Worm (Caenorhabditis elegans) whole organism, late embryonic: ENCODE results near the gene T01G5.6.

Experiments
- C08G9.2 ChIP-seq: sonication (generic microtip); optimal IDR thresholded peaks from 2 replicates; lab custom pipeline; 2016; ENCODE audit warnings: mild to moderate bottlenecking, missing genetic modification characterization, moderate library complexity, missing compliant biosample characterization
- C38D4.7 ChIP-seq: fragments of 200-800 bp; sonication (Bioruptor generic); optimal IDR thresholded peaks from 2 replicates; lab custom pipeline; 2018; ENCODE audit warnings: mild to moderate bottlenecking, missing genetic modification characterization, moderate library complexity, missing compliant biosample characterization
- F13H6.1 ChIP-seq: sonication (generic microtip); optimal IDR thresholded peaks from 2 replicates; lab custom pipeline; 2016; ENCODE audit warnings: missing genetic modification characterization, missing compliant biosample characterization
- K02D7.2 ChIP-seq: sonication (generic microtip); optimal IDR thresholded peaks from 2 replicates; lab custom pipeline; 2017; ENCODE audit warnings: mild to moderate bottlenecking, missing genetic modification characterization, missing compliant biosample characterization
- K09A11.1 ChIP-seq: sonication (generic microtip); optimal IDR thresholded peaks from 2 replicates; lab custom pipeline; 2017; ENCODE audit warnings: antibody characterized with exemption, mild to moderate bottlenecking, missing genetic modification characterization, missing compliant biosample characterization; ENCODE audit not compliant: insufficient read depth
- T23F11.4 ChIP-seq: fragments of 200-800 bp; sonication (Bioruptor generic); optimal IDR thresholded peaks from 2 replicates; lab custom pipeline; 2018; ENCODE audit warnings: mild to moderate bottlenecking, missing genetic modification characterization, missing compliant biosample characterization
- ahr-1 ChIP-seq: sonication (generic microtip); optimal IDR thresholded peaks from 2 replicates; lab custom pipeline; 2016; ENCODE audit warnings: missing genetic modification characterization, missing compliant biosample characterization
- ceh-18 ChIP-seq: sonication (generic microtip); optimal IDR thresholded peaks from 2 replicates; lab custom pipeline; 2016; ENCODE audit warnings: missing genetic modification characterization, missing compliant biosample characterization
- ceh-19 ChIP-seq: fragments of 200-800 bp; sonication (Bioruptor generic); optimal IDR thresholded peaks from 2 replicates; lab custom pipeline; 2018; ENCODE audit warnings: mild to moderate bottlenecking, missing genetic modification characterization, missing compliant biosample characterization
- ceh-22 ChIP-seq: sonication (generic microtip); optimal IDR thresholded peaks from 2 replicates; lab custom pipeline; 2017; ENCODE audit warnings: missing biosample characterization, missing genetic modification characterization
- ceh-24 ChIP-seq: sonication (generic microtip); optimal IDR thresholded peaks from 2 replicates; lab custom pipeline; 2016; ENCODE audit warnings: mild to moderate bottlenecking, missing genetic modification characterization, missing compliant biosample characterization
- ceh-30 ChIP-seq: fragments of 150-350 bp; optimal IDR thresholded peaks from 2 replicates; lab custom pipeline; 2014; ENCODE audit warnings: missing biosample characterization, missing genetic modification characterization
- ceh-31 ChIP-seq: sonication (generic microtip); optimal IDR thresholded peaks from 2 replicates; lab custom pipeline; 2016; ENCODE audit warnings: missing genetic modification characterization, missing compliant biosample characterization
- ceh-34 ChIP-seq: sonication (generic microtip); optimal IDR thresholded peaks from 2 replicates; lab custom pipeline; 2016; ENCODE audit warnings: mild to moderate bottlenecking, missing genetic modification characterization, missing compliant biosample characterization
- ceh-45 ChIP-seq: fragments of 200-800 bp; sonication (Bioruptor generic); IDR thresholded peaks from 2 replicates; pipeline ENCODE4 v1.3.6; 2022; ENCODE audit warnings: missing genetic modification reagents, missing genetic modification characterization, missing compliant biosample characterization
- ceh-48 ChIP-seq: sonication (generic microtip); optimal IDR thresholded peaks from 2 replicates; lab custom pipeline; 2016; ENCODE audit warnings: missing genetic modification characterization, inconsistent platforms, missing compliant biosample characterization
- che-1 ChIP-seq: sonication (generic microtip); optimal IDR thresholded peaks from 2 replicates; lab custom pipeline; 2016; ENCODE audit warnings: mild to moderate bottlenecking, missing genetic modification characterization, missing compliant biosample characterization
- dmd-4 ChIP-seq: sonication (generic microtip); optimal IDR thresholded peaks from 2 replicates; lab custom pipeline; 2016; ENCODE audit warnings: borderline replicate concordance, missing genetic modification characterization, missing compliant biosample characterization
- dve-1 ChIP-seq: sonication (generic microtip); optimal IDR thresholded peaks from 2 replicates; lab custom pipeline; 2017; ENCODE audit warnings: antibody characterized with exemption, mild to moderate bottlenecking, missing genetic modification characterization, missing compliant biosample characterization
- elt-4 ChIP-seq: sonication (generic microtip); optimal IDR thresholded peaks from 2 replicates; lab custom pipeline; 2016; ENCODE audit warnings: missing genetic modification characterization, missing compliant biosample characterization
- eyg-1 ChIP-seq: sonication (generic microtip); optimal IDR thresholded peaks from 2 replicates; lab custom pipeline; 2016; ENCODE audit warnings: missing genotype, missing genetic modification characterization, missing compliant biosample characterization
- fax-1 ChIP-seq: sonication (generic microtip); optimal IDR thresholded peaks from 2 replicates; lab custom pipeline; 2016; ENCODE audit warnings: missing genotype, missing genetic modification characterization, missing compliant biosample characterization
- fkh-10 ChIP-seq: fragments of 150-350 bp; optimal IDR thresholded peaks from 2 replicates; lab custom pipeline; 2014; ENCODE audit warnings: missing biosample characterization, missing genetic modification reagents, missing genetic modification characterization
- fkh-6 ChIP-seq: sonication (generic microtip); optimal IDR thresholded peaks from 2 replicates; lab custom pipeline; 2016; ENCODE audit warnings: missing genetic modification characterization, missing compliant biosample characterization
- hlh-15 ChIP-seq: sonication (generic microtip); optimal IDR thresholded peaks from 2 replicates; lab custom pipeline; 2016; ENCODE audit warnings: missing genetic modification characterization, missing compliant biosample characterization
- hlh-30 ChIP-seq: sonication (generic microtip); optimal IDR thresholded peaks from 2 replicates; lab custom pipeline; 2017; ENCODE audit warnings: antibody characterized with exemption, missing genetic modification characterization, missing compliant biosample characterization; ENCODE audit not compliant: insufficient read depth
- hlh-6 ChIP-seq: sonication (generic microtip); optimal IDR thresholded peaks from 2 replicates; lab custom pipeline; 2016; ENCODE audit warnings: missing genotype, missing genetic modification characterization, missing compliant biosample characterization
- hlh-8 ChIP-seq: sonication (generic microtip); optimal IDR thresholded peaks from 2 replicates; lab custom pipeline; 2016; ENCODE audit warnings: missing genotype, missing genetic modification characterization, missing compliant biosample characterization
- lin-11 ChIP-seq: fragments of 200-800 bp; sonication (Bioruptor generic); optimal IDR thresholded peaks from 2 replicates; lab custom pipeline; 2018; ENCODE audit warnings: mild to moderate bottlenecking, missing genetic modification characterization, missing compliant biosample characterization
- madf-2 ChIP-seq: sonication (generic microtip); optimal IDR thresholded peaks from 2 replicates; lab custom pipeline; 2017; ENCODE audit warnings: missing genetic modification characterization, missing compliant biosample characterization
- mec-3 ChIP-seq: sonication (generic microtip); optimal IDR thresholded peaks from 2 replicates; lab custom pipeline; 2016; ENCODE audit warnings: borderline replicate concordance, missing genetic modification characterization, missing compliant biosample characterization
- nfya-1 ChIP-seq: sonication (generic microtip); optimal IDR thresholded peaks from 2 replicates; lab custom pipeline; 2017; ENCODE audit warnings: missing genetic modification characterization, mild to moderate bottlenecking, missing compliant biosample characterization, antibody characterized with exemption, moderate library complexity
- nhr-232 ChIP-seq: sonication (generic microtip); optimal IDR thresholded peaks from 2 replicates; lab custom pipeline; 2016; ENCODE audit warnings: missing genetic modification characterization, missing compliant biosample characterization
- npax-4 ChIP-seq: sonication (generic microtip); optimal IDR thresholded peaks from 2 replicates; lab custom pipeline; 2016; ENCODE audit warnings: missing genetic modification characterization, missing compliant biosample characterization
- odd-2 ChIP-seq: sonication (generic microtip); optimal IDR thresholded peaks from 2 replicates; lab custom pipeline; 2017; ENCODE audit warnings: antibody characterized with exemption, mild to moderate bottlenecking, missing genetic modification characterization, missing compliant biosample characterization
- pax-1 ChIP-seq: fragments of 150-350 bp; optimal IDR thresholded peaks from 2 replicates; lab custom pipeline; 2014; ENCODE audit warnings: missing biosample characterization, missing genetic modification characterization
- pha-2 ChIP-seq: sonication (generic microtip); optimal IDR thresholded peaks from 2 replicates; lab custom pipeline; 2017; ENCODE audit warnings: mild to moderate bottlenecking, missing genetic modification characterization, missing compliant biosample characterization
- pqm-1 ChIP-seq: sonication (generic microtip); optimal IDR thresholded peaks from 2 replicates; lab custom pipeline; 2016; ENCODE audit warnings: missing genetic modification characterization, missing compliant biosample characterization
- pros-1 ChIP-seq: fragments of 150-350 bp; optimal IDR thresholded peaks from 2 replicates; lab custom pipeline; 2014; ENCODE audit warnings: missing biosample characterization, missing genetic modification reagents, missing genetic modification characterization
- sdc-2 ChIP-seq: sonication (generic microtip); optimal IDR thresholded peaks from 2 replicates; lab custom pipeline; 2016; ENCODE audit warnings: missing genotype, missing genetic modification characterization, missing compliant biosample characterization
- tbx-2 ChIP-seq: sonication (generic microtip); optimal IDR thresholded peaks from 2 replicates; lab custom pipeline; 2016; ENCODE audit warnings: missing genetic modification characterization, missing compliant biosample characterization
- unc-3 ChIP-seq, 2 experiments: fragments of 200-800 bp in 1 of 2; sonication (Bioruptor generic) in 1 of 2; sonication (generic microtip) in 1 of 2; conservative IDR thresholded peaks in 1 of 2; optimal IDR thresholded peaks in 1 of 2; 2 replicates each; pipeline versions ENCODE4 v1.3.6 to Lab custom; 2016 to 2022; ENCODE audit warnings: missing compliant biosample characterization in 2 of 2, missing genetic modification characterization in 2 of 2, missing genetic modification reagents in 1 of 2
- unc-42 ChIP-seq: sonication (generic microtip); optimal IDR thresholded peaks from 2 replicates; lab custom pipeline; 2016; ENCODE audit warnings: missing genotype, missing genetic modification characterization, missing compliant biosample characterization
- unc-86 ChIP-seq: sonication (generic microtip); optimal IDR thresholded peaks from 2 replicates; lab custom pipeline; 2016; ENCODE audit warnings: missing genetic modification characterization, missing compliant biosample characterization

T01G5.6 gene

DNA sequence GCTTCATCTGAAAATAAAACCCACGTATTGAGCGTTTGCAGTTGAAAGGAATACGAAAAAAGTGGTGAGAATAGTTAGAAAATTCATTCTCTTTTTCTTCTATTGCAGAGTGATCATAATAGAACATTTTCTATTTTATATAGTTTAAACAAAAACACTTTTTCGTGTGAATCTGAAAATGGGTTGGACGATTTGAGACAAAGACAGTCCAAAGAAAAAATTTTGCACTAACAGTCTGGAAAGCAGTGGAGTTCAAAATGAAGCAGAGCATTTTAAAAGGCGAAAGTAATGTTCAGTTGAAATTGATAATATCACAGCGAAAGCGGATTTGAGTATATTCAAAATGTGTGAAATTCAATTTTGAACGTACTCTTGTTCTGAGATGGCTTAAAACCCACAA, 25.3 kb downstream of the T01G5.6 start, which contains the start of gene C01G10.18:
Gene C01G10.18 (minus strand): TSS at position 101 of the 400 bp plus-strand sequence.
- TF ChIP-seq F13H6.1 (tag; lab: Kevin White, UChicago), result no peak
- no peak for TF ChIP-seq tbx-2 (tag; lab: Kevin White, UChicago)
- TF ChIP-seq eyg-1 (tag; lab: Kevin White, UChicago), result no peak
- TF ChIP-seq fax-1 (tag; lab: Kevin White, UChicago), result no peak
- TF ChIP-seq mec-3 (tag; lab: Kevin White, UChicago), result no peak
- no peak for TF ChIP-seq hlh-8 (tag; lab: Kevin White, UChicago)
- no peak for TF ChIP-seq pha-2 (tag; lab: Kevin White, UChicago)
- TF ChIP-seq nhr-232 (tag; lab: Kevin White, UChicago), result no peak
- no peak for TF ChIP-seq ahr-1 (tag; lab: Kevin White, UChicago)
- TF ChIP-seq dmd-4 (tag; lab: Kevin White, UChicago), result no peak
- TF ChIP-seq ceh-22 (tag; lab: Kevin White, UChicago), result no peak
- no peak for TF ChIP-seq hlh-15 (tag; lab: Kevin White, UChicago)
- no peak for TF ChIP-seq ceh-18 (tag; lab: Kevin White, UChicago)
- no peak for TF ChIP-seq lin-11 (tag; lab: Kevin White, UChicago)
- TF ChIP-seq, all 69 proteins: peak for 0

ce11 chrV:15087207-15087706, 26.6 kb downstream of the T01G5.6 start, which contains the start of the genes C01G10.15 and C01G10.6:
Gene C01G10.15 (minus strand): TSS chrV:15087307.
Gene C01G10.6 (plus strand): TSS chrV:15087656.
- no peak for TF ChIP-seq ceh-45 (GFP tag; lab: Robert Waterston, UW)
- no peak for TF ChIP-seq elt-4 (tag; lab: Kevin White, UChicago)
- no peak for TF ChIP-seq C38D4.7 (GFP tag; lab: Kevin White, UChicago)
- TF ChIP-seq fkh-10, result no peak
- no peak for TF ChIP-seq hlh-15 (tag; lab: Kevin White, UChicago)
- TF ChIP-seq T23F11.4 (GFP tag; lab: Kevin White, UChicago), result no peak
- TF ChIP-seq ceh-34 (tag; lab: Kevin White, UChicago), result no peak
- TF ChIP-seq unc-42 (tag; lab: Kevin White, UChicago), result no peak
- no peak for TF ChIP-seq sdc-2

DNA sequence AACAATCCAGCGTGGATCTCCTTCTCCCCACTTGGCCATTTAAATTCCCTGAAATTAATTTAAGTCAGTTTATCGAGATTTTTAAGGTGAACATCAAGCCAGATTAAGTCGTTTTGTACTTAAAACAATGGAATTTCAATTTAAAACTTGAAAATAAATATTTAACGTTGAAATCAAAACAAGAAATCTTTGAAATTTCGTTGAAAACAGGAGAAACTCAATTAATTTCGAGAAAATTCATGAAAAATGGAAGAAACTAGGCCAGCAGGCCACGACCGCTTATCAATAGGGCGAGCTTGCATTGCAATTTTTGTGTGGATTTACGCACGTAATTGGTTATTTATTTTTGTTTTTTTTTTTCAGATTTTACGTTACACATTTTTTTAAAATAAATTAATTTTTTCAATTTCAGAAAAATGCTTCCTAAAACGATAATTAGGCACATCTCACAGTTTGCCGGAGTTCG, 28.5 kb downstream of the T01G5.6 start, which contains the start of the genes ahsa-1 and C01G10.7:
Gene ahsa-1 (minus strand): TSS at position 51 of the 466 bp plus-strand sequence.
Gene C01G10.7 (plus strand): TSS at position 413 of the 466 bp plus-strand sequence.
- TF ChIP-seq npax-4 (tag; lab: Kevin White, UChicago), result no peak
- TF ChIP-seq C08G9.2 (tag; lab: Kevin White, UChicago), result peak; percentile 94
- TF ChIP-seq ceh-31 (tag; lab: Kevin White, UChicago), result peak; percentile 98
- no peak for TF ChIP-seq pros-1
- peak; percentile 66 for TF ChIP-seq eyg-1 (tag; lab: Kevin White, UChicago)
- TF ChIP-seq sdc-2, result peak; percentile 51
- no peak for TF ChIP-seq K02D7.2 (tag; lab: Kevin White, UChicago)
- no peak for TF ChIP-seq C38D4.7 (GFP tag; lab: Kevin White, UChicago)
- no peak for TF ChIP-seq fkh-10
- TF ChIP-seq pax-1 (tag; lab: Kevin White, UChicago), result peak; percentile 40
- TF ChIP-seq ceh-30 (tag; lab: Kevin White, UChicago), result peak; percentile 67
- TF ChIP-seq nfya-1 (tag; lab: Kevin White, UChicago), result peak; percentile 83
- TF ChIP-seq ahr-1 (tag; lab: Kevin White, UChicago), result peak; percentile 48
- TF ChIP-seq ceh-19, result peak; percentile 21
- TF ChIP-seq madf-2 (tag; lab: Kevin White, UChicago), result peak; percentile 35
- TF ChIP-seq odd-2 (tag; lab: Kevin White, UChicago), result no peak
- peak; percentile 18 for TF ChIP-seq dve-1 (tag; lab: Kevin White, UChicago)
- peak; percentile 29 for TF ChIP-seq ceh-48 (tag; lab: Kevin White, UChicago)
- TF ChIP-seq fax-1 (tag; lab: Kevin White, UChicago), result peak; percentile 67
- TF ChIP-seq hlh-8 (tag; lab: Kevin White, UChicago), result peak; percentile 86
- TF ChIP-seq ceh-24 (tag; lab: Kevin White, UChicago), result no peak
- TF ChIP-seq unc-86 (tag; lab: Kevin White, UChicago), result peak; percentile 72
- TF ChIP-seq hlh-6 (tag; lab: Kevin White, UChicago), result peak; percentile 15
- peak; percentile 98 for TF ChIP-seq unc-42 (tag; lab: Kevin White, UChicago)
- TF ChIP-seq K09A11.1 (tag; lab: Kevin White, UChicago), result no peak
- no peak for TF ChIP-seq hlh-30 (tag; lab: Kevin White, UChicago)
- TF ChIP-seq lin-11 (tag; lab: Kevin White, UChicago), result no peak
- TF ChIP-seq ceh-22 (tag; lab: Kevin White, UChicago), result no peak
- TF ChIP-seq unc-3 (GFP tag; conservative IDR thresholded peaks at IDR 0.05; lab: Robert Waterston, UW), result peak; percentile 40; the same call in 1 of the 2 replicates
- peak; percentile 0 for TF ChIP-seq unc-3 (tag; optimal IDR thresholded peaks at IDR 0.05; lab: Kevin White, UChicago)
- TF ChIP-seq dmd-4 (tag; lab: Kevin White, UChicago), result no peak
- TF ChIP-seq pqm-1 (tag; lab: Kevin White, UChicago), result peak; percentile 93
- TF ChIP-seq che-1 (tag; lab: Kevin White, UChicago), result no peak
- peak; percentile 62 for TF ChIP-seq fkh-6 (tag; lab: Kevin White, UChicago)
- TF ChIP-seq ceh-45 (GFP tag; lab: Robert Waterston, UW), result no peak
- TF ChIP-seq ceh-18 (tag; lab: Kevin White, UChicago), result peak; percentile 81
